Worm (Caenorhabditis elegans) whole organism, early embryonic: ENCODE data around the gene Y32G9A.3.

Experiments
- B0310.2 ChIP-seq: sonication (generic microtip); optimal IDR thresholded peaks from 2 replicates; lab custom pipeline; 2016; ENCODE audit warnings: mild to moderate bottlenecking, missing genetic modification characterization, missing compliant biosample characterization
- F13C5.2 ChIP-seq: sonication (generic microtip); optimal IDR thresholded peaks from 2 replicates; lab custom pipeline; 2017; ENCODE audit warnings: mild to moderate bottlenecking, missing genetic modification characterization, inconsistent platforms, missing compliant biosample characterization
- aly-1 ChIP-seq: sonication (generic microtip); optimal IDR thresholded peaks from 2 replicates; lab custom pipeline; 2016; ENCODE audit warnings: missing genetic modification characterization, missing compliant biosample characterization
- ama-1 ChIP-seq: fragments of 150-350 bp; optimal IDR thresholded peaks from 2 replicates; lab custom pipeline; 2014
- ceh-13 ChIP-seq: fragments of 200-800 bp; sonication (Bioruptor generic); optimal IDR thresholded peaks from 2 replicates; lab custom pipeline; 2018; ENCODE audit warnings: mild to moderate bottlenecking, missing genetic modification characterization, missing compliant biosample characterization
- ceh-36 ChIP-seq: sonication (generic microtip); optimal IDR thresholded peaks from 2 replicates; lab custom pipeline; 2016; ENCODE audit warnings: missing genetic modification characterization, inconsistent platforms, missing compliant biosample characterization
- ets-7 ChIP-seq: sonication (generic microtip); optimal IDR thresholded peaks from 2 replicates; lab custom pipeline; 2016; ENCODE audit warnings: missing genotype, missing genetic modification characterization, missing compliant biosample characterization
- flt-1 ChIP-seq: fragments of 200-800 bp; sonication (Bioruptor generic); IDR thresholded peaks from 2 replicates; pipeline ENCODE4 v1.3.6; 2022; ENCODE audit warnings: missing genetic modification characterization, missing compliant biosample characterization
- hmbx-1 ChIP-seq: sonication (generic microtip); optimal IDR thresholded peaks from 2 replicates; lab custom pipeline; 2016; ENCODE audit warnings: mild to moderate bottlenecking, missing genetic modification characterization, missing compliant biosample characterization
- hmg-4 ChIP-seq: fragments of 200-800 bp; sonication (Bioruptor generic); optimal IDR thresholded peaks from 2 replicates; lab custom pipeline; 2018; ENCODE audit warnings: mild to moderate bottlenecking, missing genetic modification characterization, missing compliant biosample characterization
- hnd-1 ChIP-seq: sonication (generic microtip); optimal IDR thresholded peaks from 2 replicates; lab custom pipeline; 2016; ENCODE audit warnings: missing genetic modification characterization, missing compliant biosample characterization
- pes-1 ChIP-seq: fragments of 200-800 bp; sonication (Bioruptor generic); IDR thresholded peaks from 2 replicates; pipeline ENCODE4 v1.3.6; 2022; ENCODE audit warnings: missing genetic modification reagents, missing genetic modification characterization, missing compliant biosample characterization
- scrt-1 ChIP-seq: fragments of 200-800 bp; sonication (Bioruptor generic); IDR thresholded peaks from 2 replicates; pipeline ENCODE4 v1.3.6; 2022; ENCODE audit warnings: missing genetic modification characterization, missing compliant biosample characterization
- sea-1 ChIP-seq: fragments of 200-800 bp; sonication (Bioruptor generic); conservative IDR thresholded peaks from 2 replicates; pipeline ENCODE4 v1.3.6; 2022; ENCODE audit warnings: missing genetic modification characterization, missing compliant biosample characterization
- tbx-11 ChIP-seq: fragments of 200-800 bp; sonication (Bioruptor generic); IDR thresholded peaks from 2 replicates; pipeline ENCODE4 v1.3.6; 2022; ENCODE audit warnings: missing genetic modification characterization, missing compliant biosample characterization
- tbx-37 ChIP-seq: fragments of 200-800 bp; sonication (Bioruptor generic); conservative IDR thresholded peaks from 2 replicates; pipeline ENCODE4 v1.3.6; 2022; ENCODE audit warnings: missing genetic modification reagents, missing genetic modification characterization, missing compliant biosample characterization
- tra-4 ChIP-seq: sonication (generic microtip); optimal IDR thresholded peaks from 2 replicates; lab custom pipeline; 2017; ENCODE audit warnings: missing genetic modification characterization, missing compliant biosample characterization

The Y32G9A.3 gene

ce11 chrV:1888299-1888698 is 22.9 kb upstream of the Y32G9A.3 start:
- no peak for TF ChIP-seq hnd-1
- TF ChIP-seq scrt-1 (GFP tag; lab: Robert Waterston, UW), result no peak
- no peak for TF ChIP-seq tbx-11 (GFP tag; lab: Robert Waterston, UW)

ce11 chrV:1889996-1890395 is 21.2 kb upstream of the Y32G9A.3 start:
- TF ChIP-seq sea-1 (GFP tag; lab: Robert Waterston, UW) (no peak), hnd-1 (no peak)

ce11 chrV:1892567-1893277 is 18.5 kb upstream of the Y32G9A.3 start, which contains the start of gene zig-11:
zig-11 (minus strand) TSS chrV:1892939.
- TF ChIP-seq hmg-4 (no peak), tbx-37 (GFP tag; lab: Robert Waterston, UW) (no peak), ceh-36 (tag; lab: Kevin White, UChicago) (no peak), ceh-13 (GFP tag; lab: Kevin White, UChicago) (no peak), tra-4 (tag; lab: Kevin White, UChicago) (no peak)

ce11 chrV:1895483-1895882 is 15.7 kb upstream of the Y32G9A.3 start, which contains the start of gene nphp-2:
nphp-2 (plus strand) TSS chrV:1895783.
- TF ChIP-seq pes-1 (GFP tag; lab: Robert Waterston, UW) (no peak), tbx-37 (GFP tag; lab: Robert Waterston, UW) (no peak), hmg-4 (no peak), ceh-36 (tag; lab: Kevin White, UChicago) (no peak), hnd-1 (no peak), ama-1 (no peak), hmbx-1 (no peak), aly-1 (tag; lab: Kevin White, UChicago) (no peak), tbx-11 (GFP tag; lab: Robert Waterston, UW) (no peak), ets-7 (tag; lab: Kevin White, UChicago) (no peak)

- TF ChIP-seq flt-1 (GFP tag; lab: Robert Waterston, UW) (no peak), scrt-1 (GFP tag; lab: Robert Waterston, UW) (no peak), aly-1 (tag; lab: Kevin White, UChicago) (no peak), tbx-37 (GFP tag; lab: Robert Waterston, UW) (no peak), hmg-4 (no peak)
Measured at ce11 chrV:1907350-1907749, 3.9 kb upstream of the Y32G9A.3 start, which contains the start of gene Y32G9A.5. Y32G9A.5 (plus strand) TSS chrV:1907650.

- TF ChIP-seq scrt-1 (GFP tag; lab: Robert Waterston, UW), result no peak
- TF ChIP-seq hmbx-1, result no peak
- TF ChIP-seq B0310.2 (tag; lab: Kevin White, UChicago), result no peak
- no peak for TF ChIP-seq sea-1 (GFP tag; lab: Robert Waterston, UW)
- TF ChIP-seq tra-4 (tag; lab: Kevin White, UChicago), result no peak
- TF ChIP-seq hnd-1, result no peak
- no peak for TF ChIP-seq tbx-11 (GFP tag; lab: Robert Waterston, UW)
Measured at ce11 chrV:1908542-1908941, 2.7 kb upstream of the Y32G9A.3 start, which contains the start of gene srp-3. srp-3 (plus strand) TSS chrV:1908842.

- TF ChIP-seq ama-1, result no peak
- TF ChIP-seq scrt-1 (GFP tag; lab: Robert Waterston, UW), result no peak
- TF ChIP-seq tra-4 (tag; lab: Kevin White, UChicago), result no peak
- no peak for TF ChIP-seq tbx-37 (GFP tag; lab: Robert Waterston, UW)
- TF ChIP-seq flt-1 (GFP tag; lab: Robert Waterston, UW), result no peak
- no peak for TF ChIP-seq ets-7 (tag; lab: Kevin White, UChicago)
- TF ChIP-seq aly-1 (tag; lab: Kevin White, UChicago), result no peak
- no peak for TF ChIP-seq pes-1 (GFP tag; lab: Robert Waterston, UW)
- no peak for TF ChIP-seq hmg-4
- TF ChIP-seq F13C5.2 (tag; lab: Kevin White, UChicago), result no peak
- TF ChIP-seq sea-1 (GFP tag; lab: Robert Waterston, UW), result no peak
- no peak for TF ChIP-seq tbx-11 (GFP tag; lab: Robert Waterston, UW)
- TF ChIP-seq ceh-36 (tag; lab: Kevin White, UChicago), result no peak
- no peak for TF ChIP-seq hnd-1
- TF ChIP-seq B0310.2 (tag; lab: Kevin White, UChicago), result no peak
- TF ChIP-seq ceh-13 (GFP tag; lab: Kevin White, UChicago), result no peak
Measured at ce11 chrV:1918030-1918559, 6.9 kb downstream of the Y32G9A.3 start, which contains the start of gene Y32G9A.2. Y32G9A.2 (plus strand) TSS chrV:1918509.

ce11 chrV:1920105-1920504 is 8.9 kb downstream of the Y32G9A.3 start, which contains the start of gene Y32G9A.12:
Y32G9A.12 (minus strand) TSS chrV:1920205.
- no peak for TF ChIP-seq ceh-13 (GFP tag; lab: Kevin White, UChicago)
- no peak for TF ChIP-seq flt-1 (GFP tag; lab: Robert Waterston, UW)
- no peak for TF ChIP-seq sea-1 (GFP tag; lab: Robert Waterston, UW)
- TF ChIP-seq ama-1, result no peak
- TF ChIP-seq tra-4 (tag; lab: Kevin White, UChicago), result no peak
- no peak for TF ChIP-seq tbx-11 (GFP tag; lab: Robert Waterston, UW)
